Fruit fly (Drosophila melanogaster) whole organism, embryonic: Measurements from ENCODE around the gene CG2839.
A peak's percentile ranks its signal among the peaks of the same experiment; 100 is the strongest.

Experiments
- CG10543 ChIP-seq: fragments of 200-800 bp; sonication (Bioruptor generic); optimal IDR thresholded peaks from 3 replicates; lab custom pipeline; 2017; ENCODE audit warnings: missing biosample characterization, mild to moderate bottlenecking, missing genetic modification characterization, moderate library complexity
- CG12391 ChIP-seq: fragments of 200-800 bp; sonication (Bioruptor generic); optimal IDR thresholded peaks from 3 replicates; lab custom pipeline; 2018; ENCODE audit warnings: missing biosample characterization, mild to moderate bottlenecking, missing genetic modification characterization, moderate library complexity
- CG15696 ChIP-seq: fragments of 200-800 bp; sonication (Bioruptor generic); optimal IDR thresholded peaks from 2 replicates; lab custom pipeline; 2019; ENCODE audit warnings: missing biosample characterization, mild to moderate bottlenecking, missing genetic modification characterization, moderate library complexity
- CG16815 ChIP-seq: fragments of 200-800 bp; sonication (Bioruptor generic); optimal IDR thresholded peaks from 3 replicates; lab custom pipeline; 2017; ENCODE audit warnings: missing biosample characterization, mild to moderate bottlenecking, missing genetic modification characterization
- CG18476 ChIP-seq: fragments of 200-800 bp; sonication (Bioruptor generic); optimal IDR thresholded peaks from 2 replicates; lab custom pipeline; 2016; ENCODE audit warnings: missing biosample characterization, mild to moderate bottlenecking, missing genetic modification characterization
- CG2678 ChIP-seq: fragments of 200-800 bp; sonication (Bioruptor generic); optimal IDR thresholded peaks from 3 replicates; lab custom pipeline; 2019; ENCODE audit warnings: missing biosample characterization, mild to moderate bottlenecking, missing genetic modification characterization, moderate library complexity
- CG8281 ChIP-seq: fragments of 200-800 bp; sonication (Bioruptor generic); optimal IDR thresholded peaks from 2 replicates; lab custom pipeline; 2018; ENCODE audit warnings: missing biosample characterization, mild to moderate bottlenecking, missing genetic modification characterization, moderate library complexity
- CG8944 ChIP-seq: fragments of 200-800 bp; sonication (Bioruptor generic); optimal IDR thresholded peaks from 3 replicates; lab custom pipeline; 2016; ENCODE audit warnings: missing biosample characterization, missing genetic modification characterization
- Drgx ChIP-seq: fragments of 200-800 bp; sonication (Bioruptor generic); IDR thresholded peaks from 2 replicates; pipeline ENCODE4 v1.3.6; 2022; ENCODE audit warnings: missing biosample characterization, missing genetic modification characterization
- E2f1 ChIP-seq: fragments of 200-800 bp; sonication (Bioruptor generic); IDR thresholded peaks from 2 replicates; pipeline ENCODE4 v1.3.6; 2022; ENCODE audit warnings: missing biosample characterization, missing genetic modification characterization
- Eip74EF ChIP-seq, 2 experiments: fragments of 200-800 bp in 1 of 2; fragments of >200 bp in 1 of 2; sonication (Bioruptor generic) in 1 of 2; optimal IDR thresholded peaks; 2 replicates each; lab custom pipeline; 2017 to 2019; ENCODE audit warnings: missing biosample characterization in 2 of 2, missing genetic modification characterization in 2 of 2, mild to moderate bottlenecking in 1 of 2, moderate library complexity in 1 of 2
- HHEX ChIP-seq: fragments of 200-800 bp; sonication (Bioruptor generic); optimal IDR thresholded peaks from 3 replicates; lab custom pipeline; 2017; ENCODE audit warnings: missing biosample characterization, mild to moderate bottlenecking, missing genetic modification characterization, missing genetic modification reagents
- HLH4C ChIP-seq: fragments of 200-800 bp; sonication (Bioruptor generic); IDR thresholded peaks from 3 replicates; pipeline ENCODE4 v1.3.6; 2022; ENCODE audit warnings: missing biosample characterization, missing genetic modification characterization; ENCODE audit not compliant: partially characterized antibody
- Hr3 ChIP-seq: fragments of 200-800 bp; sonication (Bioruptor generic); optimal IDR thresholded peaks from 3 replicates; lab custom pipeline; 2016; ENCODE audit warnings: missing biosample characterization, missing genetic modification characterization
- bcd ChIP-seq: fragments of 200-800 bp; sonication (Bioruptor generic); optimal IDR thresholded peaks from 2 replicates; lab custom pipeline; 2017; ENCODE audit warnings: missing biosample characterization, mild to moderate bottlenecking, missing genetic modification characterization
- bsh ChIP-seq, 2 experiments: fragments of 200-800 bp; sonication (Bioruptor generic); optimal IDR thresholded peaks; 2 replicates each; lab custom pipeline; 2017 to 2018; ENCODE audit warnings: mild to moderate bottlenecking in 2 of 2, missing biosample characterization in 2 of 2, missing genetic modification characterization in 2 of 2, moderate library complexity in 1 of 2
- cato ChIP-seq: fragments of 200-800 bp; sonication (Bioruptor generic); optimal IDR thresholded peaks from 2 replicates; lab custom pipeline; 2016; ENCODE audit warnings: missing biosample characterization, missing genetic modification characterization, borderline replicate concordance
- cg ChIP-seq: fragments of 200-800 bp; sonication (Bioruptor generic); optimal IDR thresholded peaks from 3 replicates; lab custom pipeline; 2019; ENCODE audit warnings: missing biosample characterization, mild to moderate bottlenecking, missing genetic modification characterization, moderate library complexity
- corto ChIP-seq: fragments of 200-800 bp; sonication (Bioruptor generic); optimal IDR thresholded peaks from 2 replicates; lab custom pipeline; 2016; ENCODE audit warnings: missing biosample characterization, mild to moderate bottlenecking, missing genetic modification characterization, moderate library complexity
- danr ChIP-seq: fragments of 200-800 bp; sonication (Bioruptor generic); IDR thresholded peaks from 2 replicates; pipeline ENCODE4 v1.3.6; 2022; ENCODE audit warnings: missing biosample characterization, missing genetic modification characterization
- fd96Cb ChIP-seq: fragments of 200-800 bp; sonication (Bioruptor generic); optimal IDR thresholded peaks from 2 replicates; lab custom pipeline; 2018; ENCODE audit warnings: missing biosample characterization, mild to moderate bottlenecking, missing genetic modification characterization, moderate library complexity
- kah ChIP-seq: fragments of 200-800 bp; sonication (Bioruptor generic); optimal IDR thresholded peaks from 2 replicates; lab custom pipeline; 2018; ENCODE audit warnings: missing biosample characterization, mild to moderate bottlenecking, missing genetic modification characterization
- lbe ChIP-seq: fragments of 200-800 bp; sonication (Bioruptor generic); optimal IDR thresholded peaks from 2 replicates; lab custom pipeline; 2016; ENCODE audit warnings: missing biosample characterization, mild to moderate bottlenecking, missing genetic modification characterization
- nerfin-1 ChIP-seq: fragments of 200-800 bp; sonication (Bioruptor generic); optimal IDR thresholded peaks from 3 replicates; lab custom pipeline; 2019; ENCODE audit warnings: missing biosample characterization, mild to moderate bottlenecking, missing genetic modification characterization, moderate library complexity
- pan ChIP-seq, 4 experiments: fragments of >200 bp in 3 of 4; fragments of 200-800 bp in 1 of 4; sonication (Bioruptor generic) in 1 of 4; optimal IDR thresholded peaks in 3 of 4; IDR thresholded peaks in 1 of 4; 2 replicates each; pipeline versions ENCODE4 v1.3.6 to Lab custom; 2017 to 2022; ENCODE audit warnings: missing biosample characterization in 2 of 4, missing genetic modification characterization in 2 of 4, mixed read lengths in 1 of 4
- pita ChIP-seq: fragments of 200-800 bp; sonication (Bioruptor generic); optimal IDR thresholded peaks from 2 replicates; lab custom pipeline; 2017; ENCODE audit warnings: missing biosample characterization, mild to moderate bottlenecking, missing genetic modification characterization
- ssp ChIP-seq: fragments of 200-800 bp; sonication (Bioruptor generic); IDR thresholded peaks from 2 replicates; pipeline ENCODE4 v1.3.6; 2022; ENCODE audit warnings: missing biosample characterization, missing genetic modification characterization
- tx ChIP-seq: fragments of 200-800 bp; sonication (Bioruptor generic); optimal IDR thresholded peaks from 2 replicates; lab custom pipeline; 2016; ENCODE audit warnings: missing biosample characterization, missing genetic modification characterization

CG2839 gene

DNA sequence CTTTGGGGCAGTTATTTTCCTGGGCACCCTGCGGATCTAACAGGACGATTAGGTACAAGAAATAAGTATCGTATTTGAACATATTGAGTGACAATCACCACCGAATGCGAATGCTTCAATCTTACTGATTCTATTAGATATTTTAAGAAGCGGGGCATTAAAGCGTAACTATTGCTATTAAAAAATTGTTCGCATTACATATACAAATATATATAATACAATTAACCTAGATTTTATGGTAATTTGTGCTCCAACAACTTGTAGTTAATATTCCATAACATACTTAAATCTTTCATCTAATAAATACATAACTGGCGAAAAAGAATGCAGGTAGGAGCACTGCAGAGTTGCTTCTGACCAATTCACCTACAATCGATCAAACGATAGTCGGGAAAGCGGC, 4.4 kb upstream of the CG2839 start, which contains the start of gene lectin-21Cb:
Gene lectin-21Cb, minus strand, starts transcription at position 101 of the 400 bp plus-strand sequence.
- TF ChIP-seq Hr3 (GFP tag; lab: Kevin White, UChicago) = no peak

- TF ChIP-seq danr (GFP tag; lab: Robert Waterston, UW) (no peak), lbe (GFP tag; lab: Kevin White, UChicago) (peak; percentile 21), corto (GFP tag; lab: Kevin White, UChicago) (peak; percentile 49)
Measured at dm6 chr2L:623210-623873, 2.1 kb upstream of the CG2839 start.

DNA sequence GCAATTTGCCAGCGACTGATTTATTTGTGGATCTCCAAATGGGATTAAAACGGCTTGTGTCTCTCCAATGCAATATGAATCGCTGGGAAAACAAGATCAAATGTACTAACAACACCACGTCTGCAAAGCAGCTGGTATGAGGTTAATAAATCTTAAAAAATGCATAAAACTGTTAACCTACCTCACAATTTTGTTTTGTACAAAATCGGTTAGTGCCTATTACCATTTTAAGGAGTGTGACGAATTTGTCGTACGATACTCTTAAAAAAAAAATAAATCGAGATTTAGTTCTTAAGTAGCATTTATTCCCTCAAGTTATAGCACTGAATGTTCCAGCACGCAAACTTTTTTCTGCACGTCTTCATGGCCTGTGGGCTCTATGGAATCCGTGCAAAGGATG, 1.1 kb upstream of the CG2839 start, which contains the start of gene lectin-21Ca:
Gene lectin-21Ca, plus strand, starts transcription at position 301 of the 400 bp plus-strand sequence.
- TF ChIP-seq bcd (GFP tag; lab: Kevin White, UChicago) = no peak
- TF ChIP-seq nerfin-1 (tag; lab: Kevin White, UChicago) = no peak
- TF ChIP-seq CG12391 (tag; lab: Kevin White, UChicago) = no peak

DNA sequence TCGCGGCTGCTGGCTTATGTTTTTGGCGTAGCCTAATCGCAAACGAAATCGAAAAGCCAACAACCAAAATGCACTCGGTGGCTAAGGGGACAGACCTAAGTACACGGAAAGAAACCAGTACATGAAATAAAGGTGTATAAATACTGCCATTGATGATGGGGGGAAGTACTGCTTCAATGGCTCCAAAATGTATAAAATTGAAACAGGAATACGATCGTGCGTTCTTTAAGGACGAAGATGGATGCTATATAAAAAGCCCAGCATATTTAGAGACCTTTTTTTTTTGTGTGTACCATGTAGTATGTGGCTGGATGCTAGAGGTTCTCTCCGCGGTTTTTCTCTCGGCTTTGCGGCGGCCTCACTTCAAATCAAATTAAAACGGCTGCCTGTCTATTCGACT, 4.7 kb downstream of the CG2839 start:
- TF ChIP-seq pan (optimal IDR thresholded peaks at IDR 0.05; lab: Kevin White, UChicago) (no peak), pan (GFP tag; optimal IDR thresholded peaks at IDR 0.05 in 1 of 2, IDR thresholded peaks at IDR 0.05 in 1 of 2) (no peak), Drgx (GFP tag; lab: Robert Waterston, UW) (peak; percentile 76), CG8281 (tag; lab: Kevin White, UChicago) (no peak), CG2678 (tag; lab: Kevin White, UChicago) (no peak), Eip74EF (GFP tag; optimal IDR thresholded peaks at IDR 0.05; lab: Kevin White, UChicago) (no peak), CG18476 (GFP tag; lab: Kevin White, UChicago) (no peak), E2f1 (GFP tag; lab: Robert Waterston, UW) (no peak), ssp (GFP tag; lab: Robert Waterston, UW) (no peak), cg (GFP tag; lab: Kevin White, UChicago) (no peak)

DNA sequence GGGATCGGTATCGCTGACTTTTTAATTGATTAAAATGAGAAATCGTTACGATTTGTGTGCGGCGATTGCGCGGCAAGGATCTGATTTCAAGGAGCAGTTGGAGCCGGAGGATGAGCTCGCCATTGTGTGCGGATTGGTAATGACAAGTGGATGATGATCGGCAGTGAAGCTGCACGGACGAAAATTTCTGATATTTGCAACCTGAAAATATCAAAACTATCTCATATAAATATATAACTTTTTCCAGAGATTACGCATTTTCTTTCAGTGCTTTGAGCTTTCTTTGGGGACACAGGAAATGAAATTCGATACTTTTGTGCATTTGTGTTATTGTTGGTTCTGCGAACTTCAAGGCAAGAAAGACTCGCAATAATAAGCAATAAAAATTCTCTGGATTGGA, 7.7 kb downstream of the CG2839 start:
- TF ChIP-seq CG10543 = no peak
- no peak for TF ChIP-seq kah
- no peak for TF ChIP-seq CG16815 (GFP tag; lab: Kevin White, UChicago)
- no peak for TF ChIP-seq fd96Cb

DNA sequence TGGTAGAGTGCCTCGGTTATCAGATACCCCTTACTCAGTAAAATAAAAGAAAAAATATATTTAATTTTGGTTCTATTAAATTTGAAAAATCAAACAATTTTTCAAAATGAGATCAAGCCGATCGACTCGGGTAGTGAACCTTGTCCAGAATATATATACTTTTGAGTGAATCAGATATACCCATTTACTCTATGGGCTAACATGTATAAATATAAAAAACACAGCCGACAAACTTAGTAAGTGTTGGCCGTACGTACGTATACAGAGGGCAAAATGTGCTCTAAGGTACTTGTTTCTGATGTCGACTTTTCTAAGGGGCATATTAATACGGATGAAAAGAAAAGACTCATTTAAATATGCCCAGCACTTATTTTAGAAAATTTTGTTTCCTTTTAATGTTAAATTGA, 8.8 kb downstream of the CG2839 start:
- TF ChIP-seq HLH4C (GFP tag; lab: Robert Waterston, UW) (0 out of 3 replicates have a peak, but pooled peaks have one; percentile 29), HHEX (GFP tag; lab: Kevin White, UChicago) (no peak), tx (GFP tag; lab: Kevin White, UChicago) (no peak)
- TF ChIP-seq, all 482 proteins: peak for 1

dm6 chr2L:636507-636906, 11.1 kb downstream of the CG2839 start:
- TF ChIP-seq Drgx (GFP tag; lab: Robert Waterston, UW) = 0 out of 2 replicates have a peak, but pooled peaks have one; percentile 17
- TF ChIP-seq bsh (GFP tag; optimal IDR thresholded peaks at IDR 0.05; lab: Kevin White, UChicago) = peak in 1 of 2 experiments; percentile 11
- no peak for TF ChIP-seq CG8944 (GFP tag; lab: Kevin White, UChicago)
- no peak for TF ChIP-seq pita
- no peak for TF ChIP-seq cato (GFP tag; lab: Kevin White, UChicago)
- no peak for TF ChIP-seq CG15696 (tag; lab: Kevin White, UChicago)
